Worm (Caenorhabditis elegans) whole organism, L4 larva: ENCODE results near the gene F13A7.7.

Source experiments
- F26F4.8 ChIP-seq: fragments of 200-800 bp; sonication (Bioruptor generic); conservative IDR thresholded peaks from 2 replicates; pipeline ENCODE4 v1.3.6; 2022; ENCODE audit warnings: missing genetic modification characterization, missing compliant biosample characterization
- F49E8.2 ChIP-seq: sonication (generic microtip); optimal IDR thresholded peaks from 2 replicates; lab custom pipeline; 2016; ENCODE audit warnings: missing compliant biosample characterization, mild to moderate bottlenecking, missing genetic modification characterization, borderline replicate concordance
- T26A8.4 ChIP-seq: fragments of 200-800 bp; sonication (Bioruptor generic); IDR thresholded peaks from 2 replicates; pipeline ENCODE4 v1.3.6; 2022; ENCODE audit warnings: missing genetic modification characterization, missing compliant biosample characterization
- Y48G9A.11 ChIP-seq: fragments of 200-800 bp; sonication (Bioruptor generic); IDR thresholded peaks from 2 replicates; pipeline ENCODE4 v1.3.6; 2022; ENCODE audit warnings: missing genetic modification reagents, missing genetic modification characterization, missing compliant biosample characterization
- Y75B8A.6 ChIP-seq: fragments of 200-800 bp; sonication (Bioruptor generic); IDR thresholded peaks from 2 replicates; pipeline ENCODE4 v1.3.6; 2022; ENCODE audit warnings: missing genetic modification reagents, missing genetic modification characterization, missing compliant biosample characterization
- aha-1 ChIP-seq: fragments of 150-350 bp; peaks from one replicate; lab custom pipeline; 2014; ENCODE audit warnings: missing biosample characterization, missing genetic modification characterization
- aly-2 ChIP-seq: sonication (generic microtip); optimal IDR thresholded peaks from 2 replicates; lab custom pipeline; 2018; ENCODE audit warnings: missing biosample characterization, missing genetic modification characterization
- ceh-20 ChIP-seq: fragments of 200-800 bp; sonication (Bioruptor generic); IDR thresholded peaks from 2 replicates; pipeline ENCODE4 v1.3.6; 2022; ENCODE audit warnings: missing genetic modification reagents, missing genetic modification characterization, missing compliant biosample characterization
- ceh-82 ChIP-seq: sonication (generic microtip); optimal IDR thresholded peaks from 2 replicates; lab custom pipeline; 2017; ENCODE audit warnings: missing biosample characterization, missing genetic modification characterization
- daf-16 ChIP-seq, 3 experiments: sonication (generic microtip); optimal IDR thresholded peaks; 2 replicates each; lab custom pipeline; 2016 to 2017; ENCODE audit warnings: missing genetic modification characterization in 3 of 3, missing genetic modification reagents in 3 of 3, mild to moderate bottlenecking in 2 of 3, missing compliant biosample characterization in 2 of 3, missing biosample characterization in 1 of 3, moderate library complexity in 1 of 3
- dmd-6 ChIP-seq: fragments of 200-800 bp; sonication (Bioruptor generic); IDR thresholded peaks from 2 replicates; pipeline ENCODE4 v1.3.6; 2022; ENCODE audit warnings: missing genetic modification reagents, missing genetic modification characterization, missing compliant biosample characterization
- dve-1 ChIP-seq: sonication (generic microtip); optimal IDR thresholded peaks from 2 replicates; lab custom pipeline; 2017; ENCODE audit warnings: antibody characterized with exemption, mild to moderate bottlenecking, missing genetic modification characterization, missing compliant biosample characterization; ENCODE audit not compliant: insufficient read depth
- egl-43 ChIP-seq: fragments of 200-800 bp; sonication (Bioruptor generic); IDR thresholded peaks from 2 replicates; pipeline ENCODE4 v1.3.6; 2022; ENCODE audit warnings: missing genetic modification reagents, missing genetic modification characterization, missing compliant biosample characterization
- gei-8 ChIP-seq: fragments of 200-800 bp; sonication (Bioruptor generic); optimal IDR thresholded peaks from 2 replicates; lab custom pipeline; 2018; ENCODE audit warnings: mild to moderate bottlenecking, missing genetic modification characterization, missing compliant biosample characterization
- hif-1 ChIP-seq, 2 experiments: sonication (generic microtip); optimal IDR thresholded peaks; 2 replicates each; lab custom pipeline; 2016 to 2017; ENCODE audit warnings: missing compliant biosample characterization in 2 of 2, missing genetic modification characterization in 2 of 2, missing genetic modification reagents in 2 of 2, missing genotype in 2 of 2, mild to moderate bottlenecking in 1 of 2
- hlh-11 ChIP-seq: fragments of 200-800 bp; sonication (Bioruptor generic); optimal IDR thresholded peaks from 2 replicates; lab custom pipeline; 2018; ENCODE audit warnings: mild to moderate bottlenecking, missing genetic modification characterization, missing compliant biosample characterization
- lin-29 ChIP-seq: fragments of 200-800 bp; sonication (Bioruptor generic); IDR thresholded peaks from 2 replicates; pipeline ENCODE4 v1.3.6; 2022; ENCODE audit warnings: missing genetic modification reagents, missing genetic modification characterization, missing compliant biosample characterization
- lin-39 ChIP-seq: fragments of 150-350 bp; optimal IDR thresholded peaks from 2 replicates; lab custom pipeline; 2014; ENCODE audit warnings: missing biosample characterization, missing genetic modification reagents, missing genetic modification characterization
- mdl-1 ChIP-seq, 2 experiments: fragments of 150-350 bp in 1 of 2; sonication (generic microtip) in 1 of 2; optimal IDR thresholded peaks; 2 replicates each; lab custom pipeline; 2014 to 2017; ENCODE audit warnings: missing biosample characterization in 2 of 2, missing genetic modification characterization in 2 of 2
- mes-2 ChIP-seq: sonication (generic microtip); optimal IDR thresholded peaks from 2 replicates; lab custom pipeline; 2016; ENCODE audit warnings: missing genotype, mild to moderate bottlenecking, missing genetic modification characterization, missing compliant biosample characterization; ENCODE audit not compliant: poor library complexity, severe bottlenecking
- mxl-3 ChIP-seq: fragments of 200-800 bp; sonication (Bioruptor generic); optimal IDR thresholded peaks from 2 replicates; lab custom pipeline; 2018; ENCODE audit warnings: mild to moderate bottlenecking, missing genetic modification characterization, missing compliant biosample characterization
- nhr-102 ChIP-seq: sonication (generic microtip); optimal IDR thresholded peaks from 2 replicates; lab custom pipeline; 2016; ENCODE audit warnings: mild to moderate bottlenecking, missing genetic modification characterization, moderate library complexity, missing compliant biosample characterization
- nhr-28 ChIP-seq: fragments of 150-350 bp; optimal IDR thresholded peaks from 2 replicates; lab custom pipeline; 2014; ENCODE audit warnings: missing biosample characterization, missing genetic modification characterization
- nhr-48 ChIP-seq: sonication (generic microtip); optimal IDR thresholded peaks from 2 replicates; lab custom pipeline; 2016; ENCODE audit warnings: mild to moderate bottlenecking, missing genetic modification characterization, missing compliant biosample characterization
- nhr-77 ChIP-seq: fragments of 150-350 bp; optimal IDR thresholded peaks from 2 replicates; lab custom pipeline; 2014; ENCODE audit warnings: missing biosample characterization, missing genetic modification characterization
- pqm-1 ChIP-seq: sonication (generic microtip); optimal IDR thresholded peaks from 2 replicates; lab custom pipeline; 2017; ENCODE audit warnings: missing biosample characterization, missing genetic modification characterization
- skn-1 ChIP-seq: fragments of 150-350 bp; optimal IDR thresholded peaks from 2 replicates; lab custom pipeline; 2014; ENCODE audit warnings: missing biosample characterization, missing genetic modification characterization
- tag-97 ChIP-seq: fragments of 200-800 bp; sonication (Bioruptor generic); IDR thresholded peaks from 2 replicates; pipeline ENCODE4 v1.3.6; 2022; ENCODE audit warnings: missing genetic modification characterization, missing compliant biosample characterization
- unc-130 ChIP-seq: sonication (generic microtip); optimal IDR thresholded peaks from 2 replicates; lab custom pipeline; 2016; ENCODE audit warnings: missing genetic modification reagents, missing genetic modification characterization, missing compliant biosample characterization
- unc-62 ChIP-seq, 3 experiments: fragments of 150-350 bp in 1 of 3; sonication (generic microtip); optimal IDR thresholded peaks in 2 of 3; peaks in 1 of 3; 1 replicate in 1 of 3; 2 replicates in 2 of 3; lab custom pipeline; 2014 to 2017; ENCODE audit warnings: missing biosample characterization in 3 of 3, missing genetic modification characterization in 3 of 3, missing genetic modification reagents in 3 of 3, missing genotype in 1 of 3
- zip-11 ChIP-seq: fragments of 200-800 bp; sonication (Bioruptor generic); IDR thresholded peaks from 2 replicates; pipeline ENCODE4 v1.3.6; 2022; ENCODE audit warnings: missing genetic modification characterization, missing compliant biosample characterization
- zip-2 ChIP-seq: fragments of 150-350 bp; optimal IDR thresholded peaks from 2 replicates; lab custom pipeline; 2014; ENCODE audit warnings: missing biosample characterization, missing genetic modification characterization
- ztf-11 ChIP-seq: fragments of 150-350 bp; optimal IDR thresholded peaks from 2 replicates; lab custom pipeline; 2014; ENCODE audit warnings: missing biosample characterization, missing genetic modification characterization
- ztf-7 ChIP-seq: fragments of 150-350 bp; optimal IDR thresholded peaks from 2 replicates; lab custom pipeline; 2014; ENCODE audit warnings: missing biosample characterization, missing genetic modification characterization

The F13A7.7 gene

DNA sequence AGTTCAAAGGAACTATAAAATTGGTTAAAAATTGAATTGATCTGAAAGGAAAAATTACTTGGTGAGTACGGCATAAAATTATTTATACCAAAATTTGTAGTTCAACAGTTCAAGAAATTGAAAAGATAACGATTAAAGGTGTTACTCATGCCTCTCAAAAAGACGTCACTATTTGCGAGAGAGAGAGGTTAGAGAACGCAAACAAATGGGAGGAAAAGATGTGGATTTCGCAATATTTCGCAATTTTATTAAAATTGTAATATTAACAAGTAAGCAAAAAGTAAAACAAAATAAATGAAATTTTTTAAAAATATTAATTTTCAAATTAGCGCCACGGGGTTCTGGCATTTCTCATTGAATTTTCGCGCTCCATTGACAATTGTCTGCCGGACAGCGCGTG, 11.5 kb upstream of the F13A7.7 start, which contains the start of gene F13A7.11:
Gene F13A7.11, minus strand, starts transcription at position 174 of the 400 bp plus-strand sequence.
- TF ChIP-seq daf-16 (GFP tag; optimal IDR thresholded peaks at IDR 0.05; lab: Kevin White, UChicago): peak in 1 of 2 experiments; percentile 7
- TF ChIP-seq daf-16 (tag; optimal IDR thresholded peaks at IDR 0.05; lab: Kevin White, UChicago): peak; percentile 89
- TF ChIP-seq ztf-11 (tag; lab: Kevin White, UChicago): no peak
- TF ChIP-seq hlh-11 (tag; lab: Kevin White, UChicago): peak; percentile 49
- TF ChIP-seq egl-43: no peak
- TF ChIP-seq pqm-1: peak; percentile 51
- TF ChIP-seq aha-1 (tag; lab: Kevin White, UChicago): peak; percentile 14
- peak; percentile 57 for TF ChIP-seq nhr-102 (tag; lab: Kevin White, UChicago)
- peak; percentile 97 for TF ChIP-seq ztf-7 (tag; lab: Kevin White, UChicago)
- no peak for TF ChIP-seq Y48G9A.11 (GFP tag; lab: Robert Waterston, UW)
- TF ChIP-seq ceh-20 (GFP tag; lab: Robert Waterston, UW): 0 out of 2 replicates have a peak, but pooled peaks have one; percentile 14
- TF ChIP-seq nhr-77 (tag; lab: Kevin White, UChicago): peak; percentile 44
- TF ChIP-seq F26F4.8: no peak
- peak; percentile 83 for TF ChIP-seq dve-1
- peak; percentile 99 for TF ChIP-seq zip-2 (tag; lab: Kevin White, UChicago)
- peak in 1 of 2 experiments; percentile 4 for TF ChIP-seq mdl-1 (tag; optimal IDR thresholded peaks at IDR 0.05; lab: Kevin White, UChicago)
- TF ChIP-seq zip-11 (GFP tag; lab: Robert Waterston, UW): no peak
- no peak for TF ChIP-seq unc-130 (GFP tag; lab: Kevin White, UChicago)
- TF ChIP-seq F49E8.2 (tag; lab: Kevin White, UChicago): no peak
- TF ChIP-seq nhr-28: peak; percentile 66
- TF ChIP-seq dmd-6 (GFP tag; lab: Robert Waterston, UW): peak; percentile 83
- no peak for TF ChIP-seq gei-8 (GFP tag; lab: Kevin White, UChicago)
- peak; percentile 32 for TF ChIP-seq nhr-48 (tag; lab: Kevin White, UChicago)
- TF ChIP-seq, all 104 proteins: peak for 14

DNA sequence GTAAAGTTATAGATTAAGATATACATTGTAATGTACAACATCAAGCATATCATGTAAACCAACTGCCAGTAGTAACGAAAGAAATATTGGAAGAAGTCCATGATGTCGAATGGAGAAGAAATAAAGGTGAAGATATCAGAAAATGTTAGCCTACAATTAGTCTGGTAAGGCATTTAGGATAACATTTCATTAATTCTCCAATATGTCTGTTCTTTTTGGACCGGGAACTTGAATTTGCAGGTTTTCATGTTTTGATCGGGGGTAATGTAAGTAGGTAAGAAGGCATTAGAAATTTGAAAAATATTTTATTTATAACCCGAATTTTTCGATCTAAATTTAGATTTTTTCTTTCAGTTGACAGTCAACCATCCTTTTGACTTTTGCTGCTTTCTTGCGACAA, 10.1 kb upstream of the F13A7.7 start, which contains the start of gene srd-63:
Gene srd-63, minus strand, starts transcription at position 101 of the 400 bp plus-strand sequence.
- TF ChIP-seq lin-39 (tag; lab: Kevin White, UChicago): no peak

DNA sequence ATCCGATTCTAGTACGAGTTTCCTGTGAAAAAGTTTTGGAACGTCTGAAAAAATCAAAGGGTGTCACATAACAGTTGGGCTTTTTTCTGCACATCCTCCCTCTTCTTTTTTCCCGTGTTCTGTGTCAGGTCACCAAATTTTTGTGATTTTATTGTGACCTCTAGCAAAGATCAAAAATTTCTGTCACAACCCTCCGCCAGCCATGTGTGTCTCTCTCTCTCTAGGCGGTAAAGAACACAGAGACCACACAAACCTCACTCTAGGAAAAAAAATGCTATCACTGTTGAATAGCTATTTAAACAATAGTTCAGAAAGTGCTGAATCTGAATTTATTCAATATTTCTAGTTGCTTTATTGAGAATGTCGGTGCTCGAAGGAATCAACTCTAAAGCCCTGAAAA, 7.0 kb upstream of the F13A7.7 start, which contains the start of gene gst-44:
Gene gst-44, plus strand, starts transcription at position 237 of the 400 bp plus-strand sequence.
- TF ChIP-seq lin-29 (GFP tag; lab: Robert Waterston, UW): no peak
- no peak for TF ChIP-seq unc-130 (GFP tag; lab: Kevin White, UChicago)
- no peak for TF ChIP-seq Y75B8A.6 (GFP tag; lab: Robert Waterston, UW)
- TF ChIP-seq tag-97 (GFP tag; lab: Robert Waterston, UW): no peak
- TF ChIP-seq pqm-1: peak; percentile 31
- TF ChIP-seq mes-2 (tag; lab: Kevin White, UChicago): no peak
- TF ChIP-seq aly-2: no peak
- peak; percentile 45 for TF ChIP-seq hlh-11 (tag; lab: Kevin White, UChicago)
- peak; percentile 86 for TF ChIP-seq dmd-6 (GFP tag; lab: Robert Waterston, UW)
- peak; percentile 67 for TF ChIP-seq mxl-3
- peak; percentile 88 for TF ChIP-seq nhr-28
- no peak for TF ChIP-seq ceh-82 (tag; lab: Kevin White, UChicago)
- TF ChIP-seq hif-1 (tag; optimal IDR thresholded peaks at IDR 0.05; lab: Kevin White, UChicago): no peak
- TF ChIP-seq nhr-102 (tag; lab: Kevin White, UChicago): peak; percentile 95
- TF ChIP-seq T26A8.4 (GFP tag; lab: Robert Waterston, UW): no peak
- TF ChIP-seq nhr-77 (tag; lab: Kevin White, UChicago): peak; percentile 11
- TF ChIP-seq, all 104 proteins: peak for 7

DNA sequence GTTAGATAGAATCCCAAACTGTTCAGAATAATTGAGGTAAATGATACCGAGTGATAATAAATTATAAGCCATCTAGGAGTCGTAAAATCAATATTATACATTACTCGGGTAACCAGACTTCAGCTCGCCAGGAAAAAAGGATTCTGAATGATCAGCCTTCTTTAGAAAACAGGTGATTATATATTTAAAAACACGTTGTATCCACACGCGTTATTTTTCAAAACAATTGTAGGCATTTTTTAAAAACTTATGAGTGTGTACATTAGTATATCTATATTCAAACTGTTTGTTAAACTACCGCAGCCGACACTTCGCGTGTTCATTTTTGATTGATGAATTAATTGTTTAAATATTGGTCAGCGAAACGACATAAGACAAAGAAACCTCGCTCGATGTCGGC, 4.6 kb upstream of the F13A7.7 start, which contains the start of gene sri-65:
Gene sri-65, minus strand, starts transcription at position 101 of the 400 bp plus-strand sequence.
- peak in 1 of 2 experiments; percentile 62 for TF ChIP-seq unc-62 (GFP tag; optimal IDR thresholded peaks at IDR 0.05 in 1 of 2; lab: Kevin White, UChicago)
- no peak for TF ChIP-seq unc-62 (tag; optimal IDR thresholded peaks at IDR 0.05; lab: Kevin White, UChicago)
- no peak for TF ChIP-seq zip-2 (tag; lab: Kevin White, UChicago)
- TF ChIP-seq skn-1 (tag; lab: Kevin White, UChicago): no peak
